Fruit fly (Drosophila melanogaster) whole organism, adult: ENCODE measurements around the gene upd1.

Experiments
- CG1620 ChIP-seq: fragments of 200-800 bp; sonication (Bioruptor generic); optimal IDR thresholded peaks from 2 replicates; lab custom pipeline; 2016; ENCODE audit warnings: missing biosample characterization, missing genetic modification characterization
- Clk ChIP-seq: fragments of 200-800 bp; sonication (Bioruptor generic); optimal IDR thresholded peaks from 2 replicates; lab custom pipeline; 2017; ENCODE audit warnings: missing biosample characterization, missing genetic modification characterization
- Hr96 ChIP-seq: fragments of 200-800 bp; sonication (Bioruptor generic); optimal IDR thresholded peaks from 2 replicates; lab custom pipeline; 2016; ENCODE audit warnings: missing biosample characterization, missing genetic modification characterization
- tj ChIP-seq: fragments of 200-800 bp; sonication (Bioruptor generic); optimal IDR thresholded peaks from 3 replicates; lab custom pipeline; 2017; ENCODE audit warnings: missing biosample characterization, mild to moderate bottlenecking, missing genetic modification characterization, moderate library complexity

DNA sequence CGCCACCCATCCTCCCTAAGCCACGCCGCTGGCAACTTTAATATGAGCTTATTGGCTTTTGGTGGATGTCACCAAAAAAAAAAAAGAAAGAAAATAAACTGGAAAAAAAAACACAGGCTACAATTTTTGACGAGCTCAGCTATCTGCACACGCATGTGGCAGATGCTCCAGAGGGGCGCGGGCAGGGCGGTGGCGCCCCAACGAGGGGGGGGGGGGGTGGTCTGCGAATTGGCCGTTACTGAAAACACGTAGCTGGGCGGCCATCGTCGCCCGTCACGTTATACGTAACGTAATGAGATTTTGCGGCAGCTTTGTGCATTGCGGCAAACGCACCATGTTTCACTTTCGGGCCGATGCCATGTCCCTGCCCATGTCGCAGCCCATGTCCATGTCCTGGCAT, 41.5 kb upstream of the upd1 start:
- TF ChIP-seq CG1620 = no peak
- no peak for TF ChIP-seq Hr96
- TF ChIP-seq Clk (GFP tag; lab: Kevin White, UChicago) = no peak
- TF ChIP-seq tj = no peak
